Worm (Caenorhabditis elegans): ENCODE measurements around the gene gba-3.

gba-3 gene

ce11 chrIV:17453996-17454395 lies 19.1 kb upstream of the gba-3 start:
- TF ChIP-seq W03F9.2 (tag; optimal IDR thresholded peaks at IDR 0.05) (no peak), him-1 (tag; optimal IDR thresholded peaks at IDR 0.05) (no peak), dao-5 (tag; optimal IDR thresholded peaks at IDR 0.05) (no peak)

- TF ChIP-seq dao-5 (tag; optimal IDR thresholded peaks at IDR 0.05) (no peak), W03F9.2 (tag; optimal IDR thresholded peaks at IDR 0.05) (no peak), him-1 (tag; optimal IDR thresholded peaks at IDR 0.05) (no peak)
These were observed 11.9 kb upstream of the gba-3 start, which contains the start of gene rif-1.1 for ce11 chrIV:17461222-17461707. TSS of gene rif-1.1 (minus strand) at chrIV:17461272.

- no peak for TF ChIP-seq him-1 (tag; optimal IDR thresholded peaks at IDR 0.05)
- TF ChIP-seq dao-5 (tag; optimal IDR thresholded peaks at IDR 0.05) = no peak
- TF ChIP-seq W03F9.2 (tag; optimal IDR thresholded peaks at IDR 0.05) = no peak
These were observed 10.0 kb upstream of the gba-3 start, which contains the start of gene F11E6.10 for ce11 chrIV:17463108-17463608. TSS of gene F11E6.10 (minus strand) at chrIV:17463158.

- TF ChIP-seq dao-5 (tag; optimal IDR thresholded peaks at IDR 0.05) = no peak
These were observed 7.2 kb upstream of the gba-3 start, which contains the start of gene F11E6.6 for ce11 chrIV:17465886-17466285. TSS of gene F11E6.6 (minus strand) at chrIV:17465986.

ce11 chrIV:17467325-17467724 lies 5.8 kb upstream of the gba-3 start, which contains the start of gene elo-2:
TSS of gene elo-2 (minus strand) at chrIV:17467408.
- TF ChIP-seq W03F9.2 (tag; optimal IDR thresholded peaks at IDR 0.05) (no peak), him-1 (tag; optimal IDR thresholded peaks at IDR 0.05) (no peak), dao-5 (tag; optimal IDR thresholded peaks at IDR 0.05) (no peak)

ce11 chrIV:17467825-17468224 lies 5.3 kb upstream of the gba-3 start:
- no peak for TF ChIP-seq dao-5 (tag; optimal IDR thresholded peaks at IDR 0.05)
- TF ChIP-seq him-1 (tag; optimal IDR thresholded peaks at IDR 0.05) = no peak
- no peak for TF ChIP-seq W03F9.2 (tag; optimal IDR thresholded peaks at IDR 0.05)

ce11 chrIV:17470096-17470602 lies 3.0 kb upstream of the gba-3 start, which contains the start of gene F11E6.4:
TSS of gene F11E6.4 (minus strand) at chrIV:17470354.
- TF ChIP-seq him-1 (tag; optimal IDR thresholded peaks at IDR 0.05) = no peak
- TF ChIP-seq dao-5 (tag; optimal IDR thresholded peaks at IDR 0.05) = no peak
- no peak for TF ChIP-seq W03F9.2 (tag; optimal IDR thresholded peaks at IDR 0.05)

ce11 chrIV:17471870-17472459 lies 1.2 kb upstream of the gba-3 start, which contains the start of gene epic-1:
TSS of gene epic-1 (minus strand) at chrIV:17471920.
- TF ChIP-seq him-1 (tag; optimal IDR thresholded peaks at IDR 0.05) = no peak
- no peak for TF ChIP-seq dao-5 (tag; optimal IDR thresholded peaks at IDR 0.05)
- no peak for TF ChIP-seq W03F9.2 (tag; optimal IDR thresholded peaks at IDR 0.05)

ce11 chrIV:17474047-17474446 lies 913 bp downstream of the gba-3 start:
- TF ChIP-seq dao-5 (tag; optimal IDR thresholded peaks at IDR 0.05) (no peak), him-1 (tag; optimal IDR thresholded peaks at IDR 0.05) (no peak), W03F9.2 (tag; optimal IDR thresholded peaks at IDR 0.05) (no peak)

- TF ChIP-seq dao-5 (tag; optimal IDR thresholded peaks at IDR 0.05) (no peak), W03F9.2 (tag; optimal IDR thresholded peaks at IDR 0.05) (no peak), him-1 (tag; optimal IDR thresholded peaks at IDR 0.05) (no peak)
These were observed 2.1 kb downstream of the gba-3 start, which contains the start of gene F11E6.9 for ce11 chrIV:17475242-17475641. TSS of gene F11E6.9 (minus strand) at chrIV:17475342.

- TF ChIP-seq him-1 (tag; optimal IDR thresholded peaks at IDR 0.05) = no peak
- TF ChIP-seq W03F9.2 (tag; optimal IDR thresholded peaks at IDR 0.05) = no peak
- TF ChIP-seq dao-5 (tag; optimal IDR thresholded peaks at IDR 0.05) = no peak
These were observed 2.6 kb downstream of the gba-3 start, which contains the start of gene grl-24 for ce11 chrIV:17475743-17476142. TSS of gene grl-24 (minus strand) at chrIV:17475843.

- TF ChIP-seq W03F9.2 (tag; optimal IDR thresholded peaks at IDR 0.05) (no peak), dao-5 (tag; optimal IDR thresholded peaks at IDR 0.05) (no peak), him-1 (tag; optimal IDR thresholded peaks at IDR 0.05) (no peak)
These were observed 10.1 kb downstream of the gba-3 start, which contains the start of gene rabr-2 for ce11 chrIV:17483230-17483629. TSS of gene rabr-2 (minus strand) at chrIV:17483330.

- TF ChIP-seq dao-5 (tag; optimal IDR thresholded peaks at IDR 0.05) (no peak), him-1 (tag; optimal IDR thresholded peaks at IDR 0.05) (no peak), W03F9.2 (tag; optimal IDR thresholded peaks at IDR 0.05) (no peak)
These were observed 17.5 kb downstream of the gba-3 start, which contains the start of gene nas-6 for ce11 chrIV:17490679-17491078. TSS of gene nas-6 (minus strand) at chrIV:17490779.
